Worm (Caenorhabditis elegans) whole organism, L1 larva: ENCODE data around the gene T08B1.4.
A peak's percentile ranks its signal among the peaks of the same experiment; 100 is the strongest.

Experiments
- C16A3.4 ChIP-seq: fragments of 150-350 bp; optimal IDR thresholded peaks from 2 replicates; lab custom pipeline; 2014; ENCODE audit warnings: missing biosample characterization, missing genetic modification characterization
- ama-1 ChIP-seq: fragments of 150-350 bp; optimal IDR thresholded peaks from 2 replicates; lab custom pipeline; 2014
- ceh-63 ChIP-seq: fragments of 200-800 bp; sonication (Bioruptor generic); optimal IDR thresholded peaks from 2 replicates; lab custom pipeline; 2018; ENCODE audit warnings: mild to moderate bottlenecking, missing genetic modification characterization, missing compliant biosample characterization
- ceh-8 ChIP-seq: fragments of 200-800 bp; sonication (Bioruptor generic); optimal IDR thresholded peaks from 2 replicates; lab custom pipeline; 2018; ENCODE audit warnings: mild to moderate bottlenecking, missing genetic modification characterization, moderate library complexity, missing compliant biosample characterization
- ceh-82 ChIP-seq, 3 experiments: fragments of 150-350 bp in 1 of 3; sonication (generic microtip) in 2 of 3; optimal IDR thresholded peaks; 2 replicates each; lab custom pipeline; 2014 to 2017; ENCODE audit warnings: missing biosample characterization in 3 of 3, missing genetic modification characterization in 3 of 3
- ceh-90 ChIP-seq: sonication (generic microtip); optimal IDR thresholded peaks from 2 replicates; lab custom pipeline; 2016; ENCODE audit warnings: missing genetic modification characterization, missing compliant biosample characterization
- ces-1 ChIP-seq: fragments of 150-350 bp; optimal IDR thresholded peaks from 2 replicates; lab custom pipeline; 2014; ENCODE audit warnings: missing biosample characterization, missing genetic modification reagents, missing genetic modification characterization
- dsc-1 ChIP-seq: sonication (generic microtip); optimal IDR thresholded peaks from 2 replicates; lab custom pipeline; 2016; ENCODE audit warnings: mild to moderate bottlenecking, missing genetic modification characterization, missing compliant biosample characterization
- efl-1 ChIP-seq, 4 experiments: fragments of 150-350 bp; optimal IDR thresholded peaks in 3 of 4; peaks in 1 of 4; 1 replicate in 1 of 4; 2 replicates in 3 of 4; lab custom pipeline; 2014; ENCODE audit warnings: missing biosample characterization in 2 of 4, missing genetic modification characterization in 2 of 4, missing genetic modification reagents in 2 of 4
- egl-13 ChIP-seq: sonication (generic microtip); optimal IDR thresholded peaks from 2 replicates; lab custom pipeline; 2016; ENCODE audit warnings: missing genotype, missing genetic modification reagents, missing genetic modification characterization, missing compliant biosample characterization
- elt-2 ChIP-seq: sonication (generic microtip); optimal IDR thresholded peaks from 2 replicates; lab custom pipeline; 2016; ENCODE audit warnings: missing genetic modification characterization, mild to moderate bottlenecking, inconsistent platforms, missing compliant biosample characterization, missing genetic modification reagents
- fkh-10 ChIP-seq: sonication (generic microtip); optimal IDR thresholded peaks from 2 replicates; lab custom pipeline; 2017; ENCODE audit warnings: missing biosample characterization, missing genetic modification reagents, missing genetic modification characterization
- fkh-8 ChIP-seq: sonication (generic microtip); optimal IDR thresholded peaks from 2 replicates; lab custom pipeline; 2016; ENCODE audit warnings: mild to moderate bottlenecking, missing genetic modification characterization, missing compliant biosample characterization
- fos-1 ChIP-seq: fragments of 150-350 bp; optimal IDR thresholded peaks from 2 replicates; lab custom pipeline; 2014; ENCODE audit warnings: missing biosample characterization, missing genetic modification characterization
- hlh-17 ChIP-seq: fragments of 200-800 bp; sonication (Bioruptor generic); optimal IDR thresholded peaks from 2 replicates; lab custom pipeline; 2018; ENCODE audit warnings: missing genetic modification characterization, mild to moderate bottlenecking, missing compliant biosample characterization, moderate library complexity, borderline replicate concordance
- irx-1 ChIP-seq: sonication (generic microtip); optimal IDR thresholded peaks from 2 replicates; lab custom pipeline; 2016; ENCODE audit warnings: missing genetic modification characterization, missing compliant biosample characterization
- isw-1 ChIP-seq: fragments of 200-800 bp; sonication (Bioruptor generic); IDR thresholded peaks from 2 replicates; pipeline ENCODE4 v1.3.6; 2022; ENCODE audit warnings: missing genetic modification characterization, missing compliant biosample characterization
- lin-14 ChIP-seq: fragments of 200-800 bp; sonication (Bioruptor generic); optimal IDR thresholded peaks from 2 replicates; lab custom pipeline; 2018; ENCODE audit warnings: mild to moderate bottlenecking, missing genetic modification characterization, moderate library complexity, missing compliant biosample characterization
- lin-35 ChIP-seq, 2 experiments: fragments of 150-350 bp; optimal IDR thresholded peaks; 2 replicates each; lab custom pipeline; 2014; ENCODE audit warnings: missing biosample characterization in 2 of 2, missing genetic modification characterization in 2 of 2, missing genetic modification reagents in 2 of 2
- lin-39 ChIP-seq: fragments of 150-350 bp; optimal IDR thresholded peaks from 2 replicates; lab custom pipeline; 2014; ENCODE audit warnings: missing biosample characterization, missing genetic modification reagents, missing genetic modification characterization
- lsy-2 ChIP-seq, 2 experiments: fragments of 150-350 bp; optimal IDR thresholded peaks; 2 replicates each; lab custom pipeline; 2014; ENCODE audit warnings: missing biosample characterization in 2 of 2, missing genetic modification characterization in 2 of 2
- mab-9 ChIP-seq: fragments of 200-800 bp; sonication (Bioruptor generic); IDR thresholded peaks from 2 replicates; pipeline ENCODE4 v1.3.6; 2022; ENCODE audit warnings: missing genetic modification reagents, missing genetic modification characterization, missing compliant biosample characterization
- mdl-1 ChIP-seq, 2 experiments: fragments of 150-350 bp; optimal IDR thresholded peaks; 2 replicates each; lab custom pipeline; 2014 to 2017; ENCODE audit warnings: missing biosample characterization in 2 of 2, missing genetic modification characterization in 2 of 2, inconsistent platforms in 1 of 2
- mef-2 ChIP-seq: fragments of 150-350 bp; optimal IDR thresholded peaks from 2 replicates; lab custom pipeline; 2014; ENCODE audit warnings: missing biosample characterization, missing genetic modification characterization
- mep-1 ChIP-seq: fragments of 150-350 bp; optimal IDR thresholded peaks from 2 replicates; lab custom pipeline; 2014; ENCODE audit warnings: missing biosample characterization, missing genetic modification characterization
- nhr-11 ChIP-seq: fragments of 150-350 bp; optimal IDR thresholded peaks from 2 replicates; lab custom pipeline; 2014; ENCODE audit warnings: missing biosample characterization, missing genetic modification characterization
- nhr-28 ChIP-seq: fragments of 150-350 bp; optimal IDR thresholded peaks from 2 replicates; lab custom pipeline; 2014; ENCODE audit warnings: missing biosample characterization, missing genetic modification characterization
- nhr-47 ChIP-seq: sonication (generic microtip); optimal IDR thresholded peaks from 2 replicates; lab custom pipeline; 2016; ENCODE audit warnings: mild to moderate bottlenecking, missing genetic modification characterization, moderate library complexity, missing compliant biosample characterization
- nhr-71 ChIP-seq: sonication (generic microtip); optimal IDR thresholded peaks from 2 replicates; lab custom pipeline; 2016; ENCODE audit warnings: mild to moderate bottlenecking, missing genetic modification characterization, moderate library complexity, missing compliant biosample characterization
- nhr-76 ChIP-seq: sonication (generic microtip); optimal IDR thresholded peaks from 2 replicates; lab custom pipeline; 2017; ENCODE audit warnings: missing biosample characterization, missing genetic modification characterization
- nhr-77 ChIP-seq: fragments of 150-350 bp; optimal IDR thresholded peaks from 2 replicates; lab custom pipeline; 2014; ENCODE audit warnings: missing biosample characterization, missing genetic modification characterization
- nhr-85 ChIP-seq: sonication (generic microtip); peaks from one replicate; lab custom pipeline; 2016; ENCODE audit warnings: missing genetic modification characterization, inconsistent platforms, missing compliant biosample characterization
- pag-3 ChIP-seq: sonication (generic microtip); optimal IDR thresholded peaks from 2 replicates; lab custom pipeline; 2017; ENCODE audit warnings: missing genetic modification characterization, mild to moderate bottlenecking, missing compliant biosample characterization, antibody characterized with exemption, borderline replicate concordance; ENCODE audit not compliant: insufficient read depth
- pax-3 ChIP-seq: fragments of 200-800 bp; sonication (Bioruptor generic); optimal IDR thresholded peaks from 2 replicates; lab custom pipeline; 2018; ENCODE audit warnings: mild to moderate bottlenecking, missing genetic modification characterization, moderate library complexity, missing compliant biosample characterization
- snpc-4 ChIP-seq: fragments of 150-350 bp; optimal IDR thresholded peaks from 2 replicates; lab custom pipeline; 2014; ENCODE audit warnings: missing biosample characterization, missing genetic modification characterization
- snu-23 ChIP-seq: sonication (generic microtip); optimal IDR thresholded peaks from 2 replicates; lab custom pipeline; 2016; ENCODE audit warnings: missing genetic modification characterization, missing compliant biosample characterization
- sox-4 ChIP-seq: sonication (generic microtip); optimal IDR thresholded peaks from 2 replicates; lab custom pipeline; 2016; ENCODE audit warnings: missing genetic modification characterization, missing compliant biosample characterization
- swsn-7 ChIP-seq: sonication (generic microtip); optimal IDR thresholded peaks from 2 replicates; lab custom pipeline; 2016; ENCODE audit warnings: missing genetic modification characterization, missing compliant biosample characterization
- tbx-2 ChIP-seq: sonication (generic microtip); optimal IDR thresholded peaks from 2 replicates; lab custom pipeline; 2016; ENCODE audit warnings: missing genetic modification characterization, missing compliant biosample characterization
- unc-130 ChIP-seq: fragments of 150-350 bp; optimal IDR thresholded peaks from 2 replicates; lab custom pipeline; 2017; ENCODE audit warnings: missing biosample characterization, missing genetic modification characterization, inconsistent platforms
- unc-86 ChIP-seq: sonication (generic microtip); optimal IDR thresholded peaks from 2 replicates; lab custom pipeline; 2016; ENCODE audit warnings: missing genetic modification characterization, missing compliant biosample characterization
- xbp-1 ChIP-seq: sonication (generic microtip); optimal IDR thresholded peaks from 2 replicates; lab custom pipeline; 2016; ENCODE audit warnings: missing genetic modification characterization, missing compliant biosample characterization
- zag-1 ChIP-seq: fragments of 150-350 bp; optimal IDR thresholded peaks from 2 replicates; lab custom pipeline; 2014; ENCODE audit warnings: missing biosample characterization, missing genetic modification characterization
- zip-4 ChIP-seq: fragments of 200-800 bp; sonication (Bioruptor generic); optimal IDR thresholded peaks from 2 replicates; lab custom pipeline; 2018; ENCODE audit warnings: mild to moderate bottlenecking, missing genetic modification characterization, moderate library complexity, missing compliant biosample characterization

T08B1.4 gene

DNA sequence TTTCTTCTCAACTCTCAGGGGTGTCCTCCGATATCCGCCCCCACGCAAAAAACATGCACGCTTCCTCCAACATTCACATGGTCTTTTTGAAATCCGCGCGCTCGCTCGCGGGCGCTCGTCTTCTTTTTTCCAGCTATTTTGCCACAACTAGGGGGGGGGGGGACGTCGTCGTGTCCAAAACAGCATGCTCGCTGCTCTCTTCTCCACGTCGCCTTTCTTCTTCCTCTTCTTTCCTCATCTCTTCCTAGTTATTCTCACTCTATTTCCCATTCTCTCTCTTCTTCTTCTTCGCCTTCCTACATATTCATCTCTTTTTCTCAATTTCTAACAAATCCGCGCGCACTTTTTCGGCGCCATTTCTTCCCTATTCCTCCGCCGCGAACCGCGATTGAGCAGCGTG lies 35.6 kb upstream of the T08B1.4 start:
- TF ChIP-seq nhr-28 (tag; lab: Kevin White, UChicago), result no peak
- peak; percentile 91 for TF ChIP-seq fkh-8 (tag; lab: Kevin White, UChicago)
- TF ChIP-seq nhr-47 (tag; lab: Kevin White, UChicago), result peak; percentile 52
- TF ChIP-seq egl-13 (tag; lab: Kevin White, UChicago), result peak; percentile 75
- TF ChIP-seq isw-1 (GFP tag; lab: Robert Waterston, UW), result peak; percentile 8; the same call in 1 of the 2 replicates
- peak; percentile 57 for TF ChIP-seq fkh-10 (GFP tag; lab: Kevin White, UChicago)
- TF ChIP-seq nhr-77, result no peak
- TF ChIP-seq irx-1 (tag; lab: Kevin White, UChicago), result peak; percentile 25
- TF ChIP-seq ces-1 (GFP tag; lab: Kevin White, UChicago), result no peak
- TF ChIP-seq tbx-2 (tag; lab: Kevin White, UChicago), result peak; percentile 27
- peak in 1 of 3 experiments; percentile 47 for TF ChIP-seq ceh-82 (tag; optimal IDR thresholded peaks at IDR 0.05; lab: Kevin White, UChicago)
- no peak for TF ChIP-seq lin-39
- no peak for TF ChIP-seq mef-2 (tag; lab: Kevin White, UChicago)
- TF ChIP-seq ceh-90 (tag; lab: Kevin White, UChicago), result no peak
- TF ChIP-seq pax-3 (tag; lab: Kevin White, UChicago), result peak; percentile 46
- peak; percentile 36 for TF ChIP-seq xbp-1
- no peak for TF ChIP-seq unc-130
- TF ChIP-seq snpc-4 (tag; lab: Kevin White, UChicago), result no peak
- TF ChIP-seq swsn-7 (tag; lab: Kevin White, UChicago), result peak; percentile 57
- no peak for TF ChIP-seq C16A3.4 (tag; lab: Kevin White, UChicago)
- no peak for TF ChIP-seq dsc-1
- TF ChIP-seq ama-1 (lab: Kevin White, UChicago), result no peak
- TF ChIP-seq ceh-63 (GFP tag; lab: Kevin White, UChicago), result no peak
- no peak for TF ChIP-seq nhr-11 (tag; lab: Kevin White, UChicago)
- no peak for TF ChIP-seq mep-1 (tag; lab: Kevin White, UChicago)
- TF ChIP-seq zag-1 (tag; lab: Kevin White, UChicago), result no peak
- TF ChIP-seq sox-4, result no peak
- peak; percentile 98 for TF ChIP-seq lin-14 (GFP tag; lab: Kevin White, UChicago)
- peak; percentile 35 for TF ChIP-seq ceh-8
- TF ChIP-seq unc-86, result peak; percentile 56
- TF ChIP-seq efl-1 (optimal IDR thresholded peaks at IDR 0.05; lab: Kevin White, UChicago), result peak in 1 of 2 experiments; percentile 20
- TF ChIP-seq efl-1 (GFP tag; optimal IDR thresholded peaks at IDR 0.05 in 1 of 2; lab: Kevin White, UChicago), result no peak
- no peak for TF ChIP-seq mab-9 (GFP tag; lab: Robert Waterston, UW)
- no peak for TF ChIP-seq zip-4 (GFP tag; lab: Kevin White, UChicago)
- peak in 1 of 2 experiments; percentile 9 for TF ChIP-seq lsy-2 (tag; optimal IDR thresholded peaks at IDR 0.05; lab: Kevin White, UChicago)
- peak; percentile 27 for TF ChIP-seq snu-23
- TF ChIP-seq pag-3 (tag; lab: Kevin White, UChicago), result no peak
- no peak for TF ChIP-seq hlh-17 (GFP tag; lab: Kevin White, UChicago)
- TF ChIP-seq lin-35 (GFP tag; optimal IDR thresholded peaks at IDR 0.05; lab: Kevin White, UChicago), result peak in 1 of 2 experiments; percentile 24
- TF ChIP-seq nhr-71, result peak; percentile 58
- TF ChIP-seq nhr-76 (tag; lab: Kevin White, UChicago), result no peak
- TF ChIP-seq nhr-85 (tag; lab: Kevin White, UChicago), result no peak
- TF ChIP-seq mdl-1 (tag; optimal IDR thresholded peaks at IDR 0.05; lab: Kevin White, UChicago), result peak in 1 of 2 experiments; percentile 1
- no peak for TF ChIP-seq fos-1 (tag; lab: Kevin White, UChicago)
- TF ChIP-seq elt-2 (tag; lab: Kevin White, UChicago), result no peak
